Worm (Caenorhabditis elegans): ENCODE data around the gene T22B2.3.

DNA sequence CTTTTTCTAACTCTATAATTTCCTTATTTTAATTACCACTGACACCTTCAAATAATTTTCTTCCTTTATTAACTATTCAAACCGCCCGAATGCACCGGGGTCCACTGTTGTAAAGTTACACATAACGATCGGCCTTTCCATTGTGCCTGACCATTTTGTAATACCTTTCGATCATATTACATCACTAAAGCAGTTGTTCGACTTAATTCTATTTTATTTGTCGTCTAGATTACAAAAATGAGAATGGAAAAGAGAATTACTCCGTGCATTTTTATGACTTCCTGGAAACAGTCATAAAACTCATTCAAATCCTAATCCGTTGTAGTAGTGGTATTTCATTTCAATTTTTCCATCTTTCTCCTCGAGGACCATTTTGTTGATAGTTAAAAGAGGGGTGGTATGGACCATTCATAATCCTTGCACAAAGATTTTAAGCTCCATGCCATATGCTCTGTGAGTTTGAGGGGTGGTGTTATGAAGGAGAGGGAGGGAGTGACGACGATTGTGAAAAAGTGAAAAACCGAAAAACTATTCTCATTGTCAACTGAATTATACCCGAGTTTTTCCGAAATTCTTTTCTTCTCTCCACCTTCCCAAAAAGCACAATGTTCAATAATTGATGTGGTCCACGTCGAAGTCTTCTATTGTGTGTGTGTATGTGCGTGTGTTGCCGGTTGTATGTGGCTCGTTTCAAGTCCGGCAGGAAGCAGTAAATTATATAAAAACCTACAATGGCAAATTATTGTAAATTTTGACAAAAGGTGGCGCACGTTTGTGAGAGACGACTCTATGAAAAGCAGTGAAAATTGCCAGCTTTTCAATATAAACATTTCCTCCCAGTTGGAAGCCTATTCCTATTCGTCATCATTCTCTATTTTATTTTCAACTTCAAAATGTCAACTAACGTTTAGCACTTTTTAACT, 18.6 kb upstream of the T22B2.3 start:
- TF ChIP-seq fos-1 (tag; optimal IDR thresholded peaks at IDR 0.05) (no peak), gei-8 (GFP tag; optimal IDR thresholded peaks at IDR 0.05) (no peak), skn-1 (tag; optimal IDR thresholded peaks at IDR 0.05) (no peak)
